Worm (Caenorhabditis elegans): ENCODE results near the gene cest-2.1.
A peak's percentile ranks its signal among the peaks of the same experiment; 100 is the strongest.
"Not testable (repeated sequence)": the region's sequence is repeated elsewhere in the genome, so short reads cannot be mapped to it uniquely, and the experiment has no call there.

Gene cest-2.1

DNA sequence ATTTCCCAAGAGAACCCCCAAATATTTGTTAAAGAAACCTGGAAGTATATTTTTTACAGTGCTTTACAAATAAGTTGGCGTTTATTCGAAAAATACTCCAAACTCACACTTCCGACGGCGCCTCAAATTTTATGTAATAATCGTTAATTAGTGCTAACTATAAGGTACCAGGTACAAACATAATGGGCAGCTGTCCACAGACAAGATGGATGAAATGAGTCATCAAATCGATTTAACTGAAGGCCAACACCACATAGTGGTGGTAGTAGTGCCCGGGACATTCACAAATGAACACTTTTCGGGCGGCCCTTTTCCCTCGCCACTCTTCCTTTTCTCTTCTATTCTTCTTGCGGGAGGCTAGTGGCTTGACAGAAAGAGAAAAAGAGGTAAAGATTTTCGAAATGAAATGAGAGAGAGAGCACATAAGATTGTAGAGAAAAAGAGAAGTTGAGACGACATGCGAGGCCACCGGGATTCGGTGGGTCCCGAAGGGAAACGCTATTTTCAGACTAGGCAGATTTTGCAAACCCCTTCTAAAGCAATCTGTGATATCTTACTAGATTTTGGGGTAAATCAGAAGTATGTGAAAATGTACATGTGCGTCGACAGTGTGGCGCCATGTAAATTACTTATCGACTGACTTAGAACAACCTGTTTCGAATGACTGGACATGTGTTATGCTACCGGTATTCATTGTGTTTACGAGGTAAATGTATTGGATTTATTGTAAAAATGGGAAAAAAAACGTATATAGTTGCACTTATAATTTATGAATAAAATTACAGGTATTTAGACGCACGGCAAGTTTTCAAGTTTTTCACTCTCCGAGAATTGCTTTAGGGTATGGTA, 31.8 kb downstream of the cest-2.1 start:
- no peak for TF ChIP-seq ceh-45 (GFP tag; IDR thresholded peaks at IDR 0.05)
- no peak for TF ChIP-seq ceh-34 (tag; optimal IDR thresholded peaks at IDR 0.05)
- TF ChIP-seq unc-42 (tag; optimal IDR thresholded peaks at IDR 0.05) = peak; percentile 23
- peak; percentile 29 for TF ChIP-seq rnt-1 (tag; optimal IDR thresholded peaks at IDR 0.05)
- TF ChIP-seq hlh-6 (tag; optimal IDR thresholded peaks at IDR 0.05) = no peak
- peak; percentile 18 for TF ChIP-seq tbx-2 (tag; optimal IDR thresholded peaks at IDR 0.05)
- TF ChIP-seq ceh-31 (tag; optimal IDR thresholded peaks at IDR 0.05) = peak; percentile 35
- peak; percentile 43 for TF ChIP-seq nfya-1 (tag; optimal IDR thresholded peaks at IDR 0.05)
- TF ChIP-seq ceh-48 (tag; optimal IDR thresholded peaks at IDR 0.05) = peak; percentile 25
- no peak for TF ChIP-seq pros-1 (tag; optimal IDR thresholded peaks at IDR 0.05)
- no peak for TF ChIP-seq ahr-1 (tag; optimal IDR thresholded peaks at IDR 0.05)

DNA sequence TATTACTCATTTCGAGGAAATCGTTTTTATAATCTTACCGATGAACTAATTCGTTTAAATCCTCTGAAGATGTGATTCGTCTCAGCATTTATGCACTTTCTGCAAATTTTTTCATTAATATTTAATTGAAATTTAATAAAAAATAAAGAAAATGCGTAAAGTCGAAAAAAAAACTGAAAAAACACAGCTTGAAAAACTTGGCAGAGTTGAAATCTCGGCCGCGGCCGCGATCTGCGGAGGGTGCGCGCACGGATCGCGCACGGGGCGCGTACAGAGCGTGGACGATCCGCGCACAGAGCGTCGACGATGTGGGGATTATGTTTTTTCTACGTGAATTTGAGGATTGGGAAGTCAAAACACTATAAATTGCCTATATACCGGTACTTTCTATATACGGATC, 33.5 kb downstream of the cest-2.1 start, which contains the start of gene AH10.4:
AH10.4 (minus strand) TSS at position 101 of the 400 bp plus-strand sequence.
- TF ChIP-seq pax-1 (tag; optimal IDR thresholded peaks at IDR 0.05); sox-2 (GFP tag; IDR thresholded peaks at IDR 0.05); T23F11.4 (GFP tag; optimal IDR thresholded peaks at IDR 0.05): not testable (repeated sequence)

ce11 chrV:14136152-14136551, 35.1 kb downstream of the cest-2.1 start:
- TF ChIP-seq unc-42 (tag; optimal IDR thresholded peaks at IDR 0.05) (peak; percentile 1), F13H6.1 (tag; optimal IDR thresholded peaks at IDR 0.05) (peak; percentile 72), pat-9 (tag; optimal IDR thresholded peaks at IDR 0.05) (no peak), hlh-6 (tag; optimal IDR thresholded peaks at IDR 0.05) (no peak), ceh-18 (tag; optimal IDR thresholded peaks at IDR 0.05) (peak; percentile 56), zip-5 (tag; optimal IDR thresholded peaks at IDR 0.05) (peak; percentile 13), ceh-34 (tag; optimal IDR thresholded peaks at IDR 0.05) (peak; percentile 38), pax-1 (tag; optimal IDR thresholded peaks at IDR 0.05) (peak; percentile 74), hlh-30 (tag; optimal IDR thresholded peaks at IDR 0.05; ENCODE audit: insufficient read depth) (peak; percentile 46), rnt-1 (tag; optimal IDR thresholded peaks at IDR 0.05) (peak; percentile 56), unc-55 (GFP tag; optimal IDR thresholded peaks at IDR 0.05) (peak; percentile 64), ceh-30 (tag; optimal IDR thresholded peaks at IDR 0.05) (peak; percentile 0), elt-4 (tag; optimal IDR thresholded peaks at IDR 0.05) (no peak), pha-2 (tag; optimal IDR thresholded peaks at IDR 0.05) (peak; percentile 24), fkh-10 (GFP tag; optimal IDR thresholded peaks at IDR 0.05) (no peak), ceh-24 (tag; optimal IDR thresholded peaks at IDR 0.05) (no peak), ets-4 (tag; optimal IDR thresholded peaks at IDR 0.05) (peak; percentile 39), dve-1 (tag; optimal IDR thresholded peaks at IDR 0.05) (peak; percentile 49), C38D4.7 (GFP tag; optimal IDR thresholded peaks at IDR 0.05) (no peak), pros-1 (tag; optimal IDR thresholded peaks at IDR 0.05) (peak; percentile 7), ceh-31 (tag; optimal IDR thresholded peaks at IDR 0.05) (peak; percentile 82), elt-2 (tag; optimal IDR thresholded peaks at IDR 0.05) (peak; percentile 56), tbx-2 (tag; optimal IDR thresholded peaks at IDR 0.05) (peak; percentile 77), ref-2 (tag; optimal IDR thresholded peaks at IDR 0.05) (peak; percentile 46), ceh-6 (GFP tag; optimal IDR thresholded peaks at IDR 0.05) (no peak), ceh-2 (tag; optimal IDR thresholded peaks at IDR 0.05) (peak; percentile 34), unc-86 (tag; optimal IDR thresholded peaks at IDR 0.05) (peak; percentile 13), ceh-19 (GFP tag; optimal IDR thresholded peaks at IDR 0.05) (peak; percentile 67), nfya-1 (tag; optimal IDR thresholded peaks at IDR 0.05) (peak; percentile 75), sox-2 (GFP tag; IDR thresholded peaks at IDR 0.05) (peak; percentile 2; the same call in 1 of the 2 replicates)

All from whole organism, late embryonic.